Fruit fly (Drosophila melanogaster): ENCODE data around the gene CG11617.

dm6 chr2L:195668-196067 lies 11.4 kb downstream of the CG11617 start:
- TF ChIP-seq Ets96B (tag; optimal IDR thresholded peaks at IDR 0.05) = no peak
- no peak for TF ChIP-seq Blimp-1 (GFP tag; optimal IDR thresholded peaks at IDR 0.05)
- no peak for TF ChIP-seq dac (GFP tag; optimal IDR thresholded peaks at IDR 0.05)
- no peak for TF ChIP-seq Sox14 (GFP tag; optimal IDR thresholded peaks at IDR 0.05)
- TF ChIP-seq CG6854 (GFP tag; optimal IDR thresholded peaks at IDR 0.05) = no peak

Data from whole organism, prepupa.